Worm (Caenorhabditis elegans) whole organism, late embryonic: Measurements from ENCODE around the gene Y54G2A.48.
"Not testable (repeated sequence)": the region's sequence is repeated elsewhere in the genome, so short reads cannot be mapped to it uniquely, and the experiment has no call there.

Source experiments
- ceh-24 ChIP-seq: sonication (generic microtip); optimal IDR thresholded peaks from 2 replicates; lab custom pipeline; 2016; ENCODE audit warnings: mild to moderate bottlenecking, missing genetic modification characterization, missing compliant biosample characterization
- nfya-1 ChIP-seq: sonication (generic microtip); optimal IDR thresholded peaks from 2 replicates; lab custom pipeline; 2017; ENCODE audit warnings: missing genetic modification characterization, mild to moderate bottlenecking, missing compliant biosample characterization, antibody characterized with exemption, moderate library complexity
- pat-9 ChIP-seq: fragments of 200-800 bp; sonication (Bioruptor generic); optimal IDR thresholded peaks from 2 replicates; lab custom pipeline; 2018; ENCODE audit warnings: mild to moderate bottlenecking, missing genetic modification characterization, moderate library complexity, missing compliant biosample characterization
- unc-55 ChIP-seq: sonication (generic microtip); optimal IDR thresholded peaks from 2 replicates; lab custom pipeline; 2017; ENCODE audit warnings: missing biosample characterization, missing genetic modification reagents, missing genetic modification characterization

DNA sequence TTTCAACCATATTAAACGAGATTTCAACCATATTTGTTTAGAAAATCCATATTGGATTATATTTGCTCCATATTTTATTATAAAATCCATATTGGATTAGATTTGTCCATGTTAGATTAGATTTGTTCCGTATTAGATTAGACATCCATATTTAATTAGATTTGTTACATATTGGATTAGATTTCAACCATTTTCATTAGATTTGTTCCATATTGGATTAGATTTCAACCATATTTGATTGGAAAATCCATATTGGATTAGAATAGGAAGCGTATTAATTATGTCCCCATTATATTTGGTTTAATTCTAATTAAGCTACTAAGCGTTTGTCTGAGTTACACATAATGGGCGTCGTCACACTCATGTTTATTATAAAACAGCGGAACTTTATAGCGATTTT, 30.9 kb downstream of the Y54G2A.48 start, which contains the start of gene Y54G2A.44:
- TF ChIP-seq nfya-1; ceh-24 (tag; lab: Kevin White, UChicago); pat-9 (tag; lab: Kevin White, UChicago); unc-55: not testable (repeated sequence)
